Fruit fly (Drosophila melanogaster): Measurements from ENCODE around the gene CG13255.

The CG13255 gene

dm6 chr3L:20826950-20827910, 10.1 kb upstream of the CG13255 start (continued):
- TF ChIP-seq CG17328 (GFP tag; IDR thresholded peaks at IDR 0.05) = no peak
- no peak for TF ChIP-seq CG14860 (GFP tag; IDR thresholded peaks at IDR 0.05; ENCODE audit: partially characterized antibody)
- 0 out of 2 replicates have a peak, but pooled peaks have one; percentile 36 for TF ChIP-seq CG14441 (GFP tag; IDR thresholded peaks at IDR 0.05)
- TF ChIP-seq gem (tag; optimal IDR thresholded peaks at IDR 0.05) = peak; percentile 47
- TF ChIP-seq CG18262 (tag; optimal IDR thresholded peaks at IDR 0.05) = no peak
- no peak for TF ChIP-seq ssp (GFP tag; IDR thresholded peaks at IDR 0.05)
- TF ChIP-seq Vsx1 (GFP tag; optimal IDR thresholded peaks at IDR 0.05) = no peak
- no peak for TF ChIP-seq CG10431 (GFP tag; optimal IDR thresholded peaks at IDR 0.05)
- no peak for TF ChIP-seq CG7928 (GFP tag; optimal IDR thresholded peaks at IDR 0.05)
- TF ChIP-seq CG13775 (GFP tag; optimal IDR thresholded peaks at IDR 0.05) = no peak
- TF ChIP-seq CG12769 (tag; optimal IDR thresholded peaks at IDR 0.05) = peak; percentile 27
- no peak for TF ChIP-seq Doc3 (GFP tag; IDR thresholded peaks at IDR 0.05; ENCODE audit: partially characterized antibody)
- no peak for TF ChIP-seq disco-r (GFP tag; optimal IDR thresholded peaks at IDR 0.05)
- TF ChIP-seq D19B (GFP tag; optimal IDR thresholded peaks at IDR 0.05) = peak; percentile 24
- peak; percentile 16 for TF ChIP-seq Hr3 (GFP tag; optimal IDR thresholded peaks at IDR 0.05)
- peak; percentile 59; the same call in 1 of the 2 replicates for TF ChIP-seq Rfx (GFP tag; IDR thresholded peaks at IDR 0.05)
- no peak for TF ChIP-seq salm (tag; optimal IDR thresholded peaks at IDR 0.05)
- no peak for TF ChIP-seq dmrt99B (tag; optimal IDR thresholded peaks at IDR 0.05)
- TF ChIP-seq CG2129 (GFP tag; IDR thresholded peaks at IDR 0.05; ENCODE audit: partially characterized antibody) = no peak
- no peak for TF ChIP-seq CG15479 (GFP tag; optimal IDR thresholded peaks at IDR 0.05)
- TF ChIP-seq sob (GFP tag; IDR thresholded peaks at IDR 0.05) = no peak; the same call in 1 of the 2 replicates
- no peak for TF ChIP-seq CG11093 (GFP tag; IDR thresholded peaks at IDR 0.05)
- no peak for TF ChIP-seq cg (GFP tag; optimal IDR thresholded peaks at IDR 0.05)
- TF ChIP-seq seq (GFP tag; IDR thresholded peaks at IDR 0.05) = peak; percentile 26; the same call in 1 of the 2 replicates
- TF ChIP-seq gcm (GFP tag; optimal IDR thresholded peaks at IDR 0.05) = no peak
- no peak; the same call in 1 of the 2 replicates for TF ChIP-seq stc (GFP tag; IDR thresholded peaks at IDR 0.05)
- TF ChIP-seq CG6175 (GFP tag; IDR thresholded peaks at IDR 0.05) = no peak
- TF ChIP-seq lov (optimal IDR thresholded peaks at IDR 0.05) = no peak
- no peak for TF ChIP-seq lov (GFP tag; IDR thresholded peaks at IDR 0.05)
- no peak for TF ChIP-seq CG10274 (GFP tag; optimal IDR thresholded peaks at IDR 0.05)
- TF ChIP-seq lab (GFP tag; optimal IDR thresholded peaks at IDR 0.05) = no peak
- TF ChIP-seq C15 (GFP tag; IDR thresholded peaks at IDR 0.05) = 0 out of 3 replicates have a peak, but pooled peaks have one; percentile 43
- no peak for TF ChIP-seq CG18599 (GFP tag; optimal IDR thresholded peaks at IDR 0.05)
- no peak for TF ChIP-seq tx (GFP tag; optimal IDR thresholded peaks at IDR 0.05)
- TF ChIP-seq CG6654 (GFP tag; optimal IDR thresholded peaks at IDR 0.05) = no peak
- TF ChIP-seq CG11723 (GFP tag; optimal IDR thresholded peaks at IDR 0.05) = no peak
- TF ChIP-seq Ets97D (GFP tag; optimal IDR thresholded peaks at IDR 0.05) = no peak
- TF ChIP-seq CG4328 (GFP tag; optimal IDR thresholded peaks at IDR 0.05) = no peak
- no peak; the same call in 2 of the 3 replicates for TF ChIP-seq Dbx (GFP tag; IDR thresholded peaks at IDR 0.05)
- TF ChIP-seq CG12391 (tag; optimal IDR thresholded peaks at IDR 0.05) = no peak
- no peak for TF ChIP-seq emc (GFP tag; optimal IDR thresholded peaks at IDR 0.05)
- no peak for TF ChIP-seq Elba2 (GFP tag; optimal IDR thresholded peaks at IDR 0.05)
- TF ChIP-seq Spps (tag; optimal IDR thresholded peaks at IDR 0.05) = no peak
- TF ChIP-seq wdn (GFP tag; IDR thresholded peaks at IDR 0.05) = 0 out of 2 replicates have a peak, but pooled peaks have one; percentile 30
- TF ChIP-seq Mrtf (GFP tag; IDR thresholded peaks at IDR 0.05) = no peak
- TF ChIP-seq tgo (GFP tag; IDR thresholded peaks at IDR 0.05) = peak; percentile 43; the same call in 1 of the 3 replicates
- TF ChIP-seq CG6813 (GFP tag; optimal IDR thresholded peaks at IDR 0.05) = no peak
- TF ChIP-seq CG18011 (GFP tag; optimal IDR thresholded peaks at IDR 0.05) = no peak

Measured in whole organism, embryonic.